Fruit fly (Drosophila melanogaster) whole organism, prepupa: Measurements from ENCODE around the gene CG11263.

Experiments
- CG10631 ChIP-seq: fragments of 200-800 bp; sonication (Bioruptor generic); optimal IDR thresholded peaks from 2 replicates; lab custom pipeline; 2016; ENCODE audit warnings: missing biosample characterization, missing genetic modification characterization
- CG10669 ChIP-seq: fragments of 200-800 bp; sonication (Bioruptor generic); optimal IDR thresholded peaks from 3 replicates; lab custom pipeline; 2018; ENCODE audit warnings: missing biosample characterization, mild to moderate bottlenecking, missing genetic modification characterization, moderate library complexity
- CG11294 ChIP-seq: fragments of 200-800 bp; sonication (Bioruptor generic); IDR thresholded peaks from 2 replicates; pipeline ENCODE4 v1.3.6; 2022; ENCODE audit warnings: missing biosample characterization, missing genetic modification characterization
- CG11762 ChIP-seq: fragments of 200-800 bp; sonication (Bioruptor generic); optimal IDR thresholded peaks from 3 replicates; lab custom pipeline; 2016; ENCODE audit warnings: missing biosample characterization, missing genetic modification characterization; ENCODE audit not compliant: insufficient read depth
- CG15336 ChIP-seq: fragments of 200-800 bp; sonication (Bioruptor generic); IDR thresholded peaks from 2 replicates; pipeline ENCODE4 v1.3.6; 2022; ENCODE audit warnings: missing biosample characterization, missing genetic modification characterization
- CG1621 ChIP-seq: fragments of 200-800 bp; sonication (Bioruptor generic); optimal IDR thresholded peaks from 3 replicates; lab custom pipeline; 2018; ENCODE audit warnings: missing biosample characterization, mild to moderate bottlenecking, missing genetic modification characterization
- CG16779 ChIP-seq: fragments of 200-800 bp; sonication (Bioruptor generic); optimal IDR thresholded peaks from 3 replicates; lab custom pipeline; 2017; ENCODE audit warnings: missing biosample characterization, mild to moderate bottlenecking, missing genetic modification characterization
- CG3032 ChIP-seq: fragments of 200-800 bp; optimal IDR thresholded peaks from 2 replicates; lab custom pipeline; 2019; ENCODE audit warnings: missing biosample characterization, mild to moderate bottlenecking, missing genetic modification characterization, moderate library complexity
- CG31627 ChIP-seq: fragments of 200-800 bp; sonication (Bioruptor generic); optimal IDR thresholded peaks from 3 replicates; lab custom pipeline; 2016; ENCODE audit warnings: missing biosample characterization, missing genetic modification characterization
- CG32006 ChIP-seq: fragments of 200-800 bp; sonication (Bioruptor generic); optimal IDR thresholded peaks from 3 replicates; lab custom pipeline; 2017; ENCODE audit warnings: missing biosample characterization, mild to moderate bottlenecking, missing genetic modification characterization
- CG3919 ChIP-seq: fragments of 200-800 bp; sonication (Bioruptor generic); optimal IDR thresholded peaks from 3 replicates; lab custom pipeline; 2016; ENCODE audit warnings: missing biosample characterization, missing genetic modification characterization
- CG4318 ChIP-seq: fragments of 200-800 bp; sonication (Bioruptor generic); optimal IDR thresholded peaks from 3 replicates; lab custom pipeline; 2017; ENCODE audit warnings: missing biosample characterization, mild to moderate bottlenecking, missing genetic modification characterization
- CG6163 ChIP-seq: fragments of 200-800 bp; sonication (Bioruptor generic); IDR thresholded peaks from 3 replicates; pipeline ENCODE4 v1.3.6; 2022; ENCODE audit warnings: missing biosample characterization, missing genetic modification characterization
- CG6276 ChIP-seq: fragments of 200-800 bp; sonication (Bioruptor generic); optimal IDR thresholded peaks from 2 replicates; lab custom pipeline; 2017; ENCODE audit warnings: missing biosample characterization, mild to moderate bottlenecking, missing genetic modification characterization
- CG6808 ChIP-seq: fragments of 200-800 bp; sonication (Bioruptor generic); optimal IDR thresholded peaks from 3 replicates; lab custom pipeline; 2017; ENCODE audit warnings: missing biosample characterization, missing genetic modification characterization, mild to moderate bottlenecking, moderate library complexity, missing genetic modification reagents
- CG6854 ChIP-seq: fragments of 200-800 bp; sonication (Bioruptor generic); optimal IDR thresholded peaks from 2 replicates; lab custom pipeline; 2017; ENCODE audit warnings: missing biosample characterization, mild to moderate bottlenecking, missing genetic modification characterization
- CG7368 ChIP-seq: fragments of 200-800 bp; sonication (Bioruptor generic); optimal IDR thresholded peaks from 3 replicates; lab custom pipeline; 2016; ENCODE audit warnings: missing biosample characterization, missing genetic modification characterization
- CG8319 ChIP-seq: fragments of 200-800 bp; sonication (Bioruptor generic); optimal IDR thresholded peaks from 3 replicates; lab custom pipeline; 2016; ENCODE audit warnings: missing biosample characterization, missing genetic modification characterization
- CG9139 ChIP-seq: fragments of 200-800 bp; sonication (Bioruptor generic); optimal IDR thresholded peaks from 3 replicates; lab custom pipeline; 2017; ENCODE audit warnings: missing biosample characterization, mild to moderate bottlenecking, missing genetic modification characterization
- Eip75B ChIP-seq: fragments of 200-800 bp; sonication (Bioruptor generic); optimal IDR thresholded peaks from 3 replicates; lab custom pipeline; 2016; ENCODE audit warnings: missing biosample characterization, missing genetic modification characterization
- Eip78C ChIP-seq: fragments of 200-800 bp; sonication (Bioruptor generic); peaks from one replicate; lab custom pipeline; 2016; ENCODE audit warnings: missing biosample characterization, missing genetic modification characterization
- Eip93F ChIP-seq: fragments of 200-800 bp; sonication (Bioruptor generic); optimal IDR thresholded peaks from 2 replicates; lab custom pipeline; 2016; ENCODE audit warnings: missing biosample characterization, mild to moderate bottlenecking, missing genetic modification characterization
- Ets21C ChIP-seq: fragments of 200-800 bp; sonication (Bioruptor generic); optimal IDR thresholded peaks from 3 replicates; lab custom pipeline; 2016; ENCODE audit warnings: missing biosample characterization, missing genetic modification characterization
- Ets96B ChIP-seq: fragments of 200-800 bp; optimal IDR thresholded peaks from 2 replicates; lab custom pipeline; 2019; ENCODE audit warnings: missing biosample characterization, mild to moderate bottlenecking, missing genetic modification characterization, moderate library complexity
- Gug ChIP-seq: fragments of 200-800 bp; sonication (Bioruptor generic); IDR thresholded peaks from 2 replicates; pipeline ENCODE4 v1.3.6; 2022; ENCODE audit warnings: missing biosample characterization, missing genetic modification characterization
- Hr38 ChIP-seq: sonication (Bioruptor generic); optimal IDR thresholded peaks from 2 replicates; lab custom pipeline; 2016; ENCODE audit warnings: missing biosample characterization, missing genetic modification characterization
- Hr4 ChIP-seq: fragments of 200-800 bp; sonication (Bioruptor generic); optimal IDR thresholded peaks from 3 replicates; lab custom pipeline; 2016; ENCODE audit warnings: missing biosample characterization, missing genetic modification characterization
- Met ChIP-seq: fragments of 200-800 bp; sonication (Bioruptor generic); optimal IDR thresholded peaks from 3 replicates; lab custom pipeline; 2016; ENCODE audit warnings: missing biosample characterization, missing genetic modification characterization
- OdsH ChIP-seq: fragments of 200-800 bp; sonication (Bioruptor generic); optimal IDR thresholded peaks from 3 replicates; lab custom pipeline; 2016; ENCODE audit warnings: missing biosample characterization, missing genetic modification characterization
- Smox ChIP-seq: fragments of 200-800 bp; sonication (Bioruptor generic); optimal IDR thresholded peaks from 3 replicates; lab custom pipeline; 2016; ENCODE audit warnings: missing biosample characterization, missing genetic modification characterization
- Sox14 ChIP-seq: fragments of 200-800 bp; sonication (Bioruptor generic); optimal IDR thresholded peaks from 3 replicates; lab custom pipeline; 2016; ENCODE audit warnings: missing biosample characterization, missing genetic modification characterization
- achi ChIP-seq: fragments of 200-800 bp; sonication (Bioruptor generic); optimal IDR thresholded peaks from 3 replicates; lab custom pipeline; 2016; ENCODE audit warnings: missing biosample characterization, missing genetic modification characterization
- acj6 ChIP-seq: fragments of 200-800 bp; sonication (Bioruptor generic); optimal IDR thresholded peaks from 3 replicates; lab custom pipeline; 2016; ENCODE audit warnings: missing biosample characterization, missing genetic modification characterization
- dac ChIP-seq: fragments of 200-800 bp; sonication (Bioruptor generic); optimal IDR thresholded peaks from 2 replicates; lab custom pipeline; 2017; ENCODE audit warnings: missing biosample characterization, mild to moderate bottlenecking, missing genetic modification characterization
- dsx ChIP-seq: fragments of 200-800 bp; optimal IDR thresholded peaks from 3 replicates; lab custom pipeline; 2019; ENCODE audit warnings: missing biosample characterization, mild to moderate bottlenecking, missing genetic modification characterization, moderate library complexity; ENCODE audit not compliant: poor library complexity, severe bottlenecking
- eg ChIP-seq: fragments of 200-800 bp; sonication (Bioruptor generic); IDR thresholded peaks from 3 replicates; pipeline ENCODE4 v1.3.6; 2022; ENCODE audit warnings: missing biosample characterization, missing genetic modification characterization
- esn ChIP-seq: fragments of 200-800 bp; sonication (Bioruptor generic); optimal IDR thresholded peaks from 2 replicates; lab custom pipeline; 2016; ENCODE audit warnings: missing biosample characterization, mild to moderate bottlenecking, missing genetic modification characterization, moderate library complexity
- fd85E ChIP-seq: fragments of 200-800 bp; sonication (Bioruptor generic); optimal IDR thresholded peaks from 3 replicates; lab custom pipeline; 2016; ENCODE audit warnings: missing biosample characterization, missing genetic modification characterization
- fkh ChIP-seq: fragments of 200-800 bp; sonication (Bioruptor generic); optimal IDR thresholded peaks from 3 replicates; lab custom pipeline; 2017; ENCODE audit warnings: missing biosample characterization, mild to moderate bottlenecking, missing genetic modification characterization, moderate library complexity
- lz ChIP-seq: fragments of 200-800 bp; sonication (Bioruptor generic); optimal IDR thresholded peaks from 3 replicates; lab custom pipeline; 2016; ENCODE audit warnings: missing biosample characterization, missing genetic modification characterization
- pdm3 ChIP-seq: fragments of 200-800 bp; sonication (Bioruptor generic); optimal IDR thresholded peaks from 3 replicates; lab custom pipeline; 2016; ENCODE audit warnings: missing biosample characterization, missing genetic modification characterization
- salr ChIP-seq, 2 experiments: fragments of 200-800 bp; sonication (Bioruptor generic); optimal IDR thresholded peaks; 3 replicates each; lab custom pipeline; 2016 to 2018; ENCODE audit warnings: missing biosample characterization in 2 of 2, missing genetic modification characterization in 2 of 2, mild to moderate bottlenecking in 1 of 2
- spab ChIP-seq: fragments of 200-800 bp; sonication (Bioruptor generic); optimal IDR thresholded peaks from 2 replicates; lab custom pipeline; 2017; ENCODE audit warnings: missing biosample characterization, mild to moderate bottlenecking, missing genetic modification characterization, missing genetic modification reagents
- topi ChIP-seq: fragments of 200-800 bp; sonication (Bioruptor generic); optimal IDR thresholded peaks from 3 replicates; lab custom pipeline; 2016; ENCODE audit warnings: missing biosample characterization, missing genetic modification characterization
- vri ChIP-seq: fragments of 200-800 bp; sonication (Bioruptor generic); optimal IDR thresholded peaks from 3 replicates; lab custom pipeline; 2016; ENCODE audit warnings: missing biosample characterization, mild to moderate bottlenecking, missing genetic modification characterization

The CG11263 gene

DNA sequence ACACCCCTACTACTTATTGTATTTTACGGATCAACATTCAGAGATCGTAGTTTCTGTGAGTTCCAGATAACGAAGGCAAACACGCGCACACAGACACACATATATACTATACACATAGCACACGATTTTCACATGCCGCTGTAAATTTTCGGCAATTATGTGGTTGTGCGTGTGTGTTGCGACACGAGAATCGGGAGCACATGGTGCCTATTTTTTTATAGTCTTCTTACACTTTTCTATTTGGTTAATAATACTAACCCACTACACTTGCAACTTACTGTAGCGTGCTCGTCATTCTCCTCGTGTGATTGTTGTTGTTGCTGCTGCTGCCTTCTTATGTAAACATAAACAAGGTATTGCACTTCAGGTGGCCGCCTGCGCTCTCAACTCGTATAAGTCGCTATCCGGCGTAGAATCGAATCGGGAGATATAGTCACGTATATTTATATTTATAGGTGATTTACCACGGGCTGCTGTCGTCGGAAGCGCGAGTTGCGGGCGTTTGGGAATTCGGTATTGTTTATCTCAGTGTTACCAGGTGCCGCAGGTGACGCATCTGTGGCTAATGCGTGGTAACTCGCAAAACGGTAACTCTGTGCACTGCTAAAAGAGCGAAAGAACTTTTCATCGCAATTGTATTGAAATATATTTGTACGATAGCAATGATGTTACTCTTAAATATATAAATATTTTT is 15.7 kb downstream of the CG11263 start, which contains the start of gene Adk2:
Adk2 (minus strand) TSS at position 529 of the 694 bp plus-strand sequence.
- TF ChIP-seq vri (GFP tag; lab: Kevin White, UChicago) (peak; percentile 13), achi (no peak), CG6163 (peak; percentile 52), topi (GFP tag; lab: Kevin White, UChicago) (peak; percentile 6), Smox (GFP tag; lab: Kevin White, UChicago) (peak; percentile 5), CG7368 (GFP tag; lab: Kevin White, UChicago) (peak; percentile 12), CG31627 (GFP tag; lab: Kevin White, UChicago) (no peak), eg (peak; percentile 59), CG11762 (GFP tag; lab: Kevin White, UChicago) (no peak), Eip93F (GFP tag; lab: Kevin White, UChicago) (peak; percentile 42), CG3919 (GFP tag; lab: Kevin White, UChicago) (peak; percentile 50), lz (no peak), Gug (peak; percentile 38; the same call in 1 of the 2 replicates), CG6854 (GFP tag; lab: Kevin White, UChicago) (peak; percentile 27), CG15336 (GFP tag; lab: Robert Waterston, UW) (0 out of 2 replicates have a peak, but pooled peaks have one; percentile 8), CG3032 (tag; lab: Kevin White, UChicago) (no peak), Eip78C (GFP tag; lab: Kevin White, UChicago) (peak; percentile 38), CG4318 (GFP tag; lab: Kevin White, UChicago) (no peak), fkh (GFP tag; lab: Kevin White, UChicago) (peak; percentile 77)

DNA sequence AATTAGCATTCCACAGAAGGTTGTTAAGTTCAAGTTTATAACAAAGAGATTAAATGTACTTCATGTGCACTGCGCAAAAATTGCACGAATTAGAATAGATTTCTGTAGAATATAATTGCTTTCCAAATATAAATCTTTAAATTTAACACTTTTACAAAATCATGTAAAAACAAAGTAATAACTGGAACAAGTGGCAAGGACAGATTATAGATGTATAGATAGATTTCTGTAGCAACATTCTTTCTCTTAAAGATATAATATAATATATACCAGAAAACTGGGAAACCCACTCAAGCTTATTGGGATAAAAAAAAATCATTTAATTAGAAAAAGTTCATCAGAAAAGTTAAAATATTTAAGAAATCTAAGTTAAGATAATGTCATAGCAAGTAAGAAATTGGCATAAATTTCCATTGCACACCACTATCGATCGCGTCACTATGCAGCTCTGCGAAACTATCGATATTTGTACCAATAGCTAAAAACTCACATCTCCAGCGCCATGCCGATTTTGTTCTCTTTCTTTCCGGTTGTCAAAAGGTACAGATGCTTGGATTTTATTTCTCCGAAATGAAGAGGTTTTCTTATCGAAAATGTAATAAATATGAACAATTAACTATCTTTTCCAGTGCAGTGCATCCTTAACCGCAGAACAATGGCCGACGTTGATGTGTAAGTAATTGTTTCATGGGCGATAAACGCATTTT is 16.4 kb downstream of the CG11263 start, which contains the start of gene RpS12:
RpS12 (plus strand) TSS at position 499 of the 707 bp plus-strand sequence.
- peak; percentile 54 for TF ChIP-seq Sox14
- peak; percentile 44 for TF ChIP-seq CG8319 (GFP tag; lab: Kevin White, UChicago)
- TF ChIP-seq CG4318 (GFP tag; lab: Kevin White, UChicago) = peak; percentile 40
- TF ChIP-seq acj6 (GFP tag; lab: Kevin White, UChicago) = peak; percentile 44
- peak; percentile 60 to 66 for TF ChIP-seq salr (GFP tag; optimal IDR thresholded peaks at IDR 0.05; lab: Kevin White, UChicago)
- TF ChIP-seq spab (GFP tag; lab: Kevin White, UChicago) = peak; percentile 26
- peak; percentile 79 for TF ChIP-seq fd85E (GFP tag; lab: Kevin White, UChicago)
- TF ChIP-seq dac (GFP tag; lab: Kevin White, UChicago) = peak; percentile 3
- TF ChIP-seq Gug = no peak; the same call in 1 of the 2 replicates
- peak; percentile 94 for TF ChIP-seq achi
- TF ChIP-seq CG6808 = peak; percentile 38
- TF ChIP-seq CG32006 = peak; percentile 48
- TF ChIP-seq Ets21C (GFP tag; lab: Kevin White, UChicago) = peak; percentile 47
- TF ChIP-seq CG6276 = peak; percentile 0
- TF ChIP-seq pdm3 (GFP tag; lab: Kevin White, UChicago) = peak; percentile 63
- TF ChIP-seq Eip75B = peak; percentile 27
- TF ChIP-seq CG11762 (GFP tag; lab: Kevin White, UChicago) = peak; percentile 35
- no peak for TF ChIP-seq Hr38 (GFP tag; lab: Kevin White, UChicago)
- TF ChIP-seq Met (GFP tag; lab: Kevin White, UChicago) = peak; percentile 71
- peak; percentile 12 for TF ChIP-seq CG16779
- 0 out of 2 replicates have a peak, but pooled peaks have one; percentile 6 for TF ChIP-seq CG11294 (GFP tag; lab: Robert Waterston, UW)
- peak; percentile 74 for TF ChIP-seq CG6163
- peak; percentile 69 for TF ChIP-seq CG10631 (GFP tag; lab: Kevin White, UChicago)
- TF ChIP-seq CG10669 (GFP tag; lab: Kevin White, UChicago) = peak; percentile 40
- TF ChIP-seq esn = peak; percentile 78
- TF ChIP-seq CG1621 (tag; lab: Kevin White, UChicago) = peak; percentile 51
- peak; percentile 90 for TF ChIP-seq CG6854 (GFP tag; lab: Kevin White, UChicago)
- TF ChIP-seq CG9139 (GFP tag; lab: Kevin White, UChicago) = peak; percentile 63
- TF ChIP-seq CG15336 (GFP tag; lab: Robert Waterston, UW) = no peak
- no peak for TF ChIP-seq Eip93F (GFP tag; lab: Kevin White, UChicago)
- peak; percentile 56 for TF ChIP-seq topi (GFP tag; lab: Kevin White, UChicago)
- TF ChIP-seq OdsH (GFP tag; lab: Kevin White, UChicago) = peak; percentile 57
- peak; percentile 77 for TF ChIP-seq CG31627 (GFP tag; lab: Kevin White, UChicago)
- no peak for TF ChIP-seq dsx (GFP tag; lab: Kevin White, UChicago)
- peak; percentile 36 for TF ChIP-seq CG3032 (tag; lab: Kevin White, UChicago)
- peak; percentile 22 for TF ChIP-seq Ets96B
- peak; percentile 53 for TF ChIP-seq Hr4 (GFP tag; lab: Kevin White, UChicago)
